Fruit fly (Drosophila melanogaster) whole organism, embryonic: Measurements from ENCODE around the gene CG32278.
A peak's percentile ranks its signal among the peaks of the same experiment; 100 is the strongest.

Source experiments
- Atf6 ChIP-seq: fragments of 200-800 bp; sonication (Bioruptor generic); IDR thresholded peaks from 2 replicates; pipeline ENCODE4 v1.3.6; 2022; ENCODE audit warnings: missing biosample characterization, missing genetic modification characterization
- Bgb ChIP-seq: fragments of 200-800 bp; sonication (Bioruptor generic); IDR thresholded peaks from 2 replicates; pipeline ENCODE4 v1.3.6; 2022; ENCODE audit warnings: missing biosample characterization, missing genetic modification characterization; ENCODE audit not compliant: partially characterized antibody
- Bteb2 ChIP-seq: fragments of 200-800 bp; sonication (Bioruptor generic); optimal IDR thresholded peaks from 2 replicates; lab custom pipeline; 2016; ENCODE audit warnings: missing biosample characterization, missing genetic modification characterization
- CG10654 ChIP-seq: fragments of 200-800 bp; sonication (Bioruptor generic); optimal IDR thresholded peaks from 2 replicates; lab custom pipeline; 2016; ENCODE audit warnings: missing biosample characterization, missing genetic modification characterization
- CG12391 ChIP-seq: fragments of 200-800 bp; sonication (Bioruptor generic); optimal IDR thresholded peaks from 3 replicates; lab custom pipeline; 2018; ENCODE audit warnings: missing biosample characterization, mild to moderate bottlenecking, missing genetic modification characterization, moderate library complexity
- CG13296 ChIP-seq: fragments of 200-800 bp; sonication (Bioruptor generic); optimal IDR thresholded peaks from 3 replicates; lab custom pipeline; 2018; ENCODE audit warnings: missing biosample characterization, mild to moderate bottlenecking, missing genetic modification characterization
- CG13424 ChIP-seq: fragments of 200-800 bp; sonication (Bioruptor generic); optimal IDR thresholded peaks from 2 replicates; lab custom pipeline; 2019; ENCODE audit warnings: missing biosample characterization, mild to moderate bottlenecking, missing genetic modification characterization, moderate library complexity
- CG14667 ChIP-seq: fragments of 200-800 bp; sonication (Bioruptor generic); IDR thresholded peaks from 2 replicates; pipeline ENCODE4 v1.3.6; 2022; ENCODE audit warnings: missing biosample characterization, missing genetic modification characterization
- CG14965 ChIP-seq: fragments of 200-800 bp; sonication (Bioruptor generic); optimal IDR thresholded peaks from 2 replicates; lab custom pipeline; 2016; ENCODE audit warnings: missing biosample characterization, missing genetic modification characterization, borderline replicate concordance
- CG17328 ChIP-seq: fragments of 200-800 bp; sonication (Bioruptor generic); IDR thresholded peaks from 2 replicates; pipeline ENCODE4 v1.3.6; 2022; ENCODE audit warnings: missing biosample characterization, missing genetic modification characterization
- CG2129 ChIP-seq: fragments of 200-800 bp; sonication (Bioruptor generic); IDR thresholded peaks from 2 replicates; pipeline ENCODE4 v1.3.6; 2022; ENCODE audit warnings: missing biosample characterization, missing genetic modification characterization; ENCODE audit not compliant: partially characterized antibody
- CG2199 ChIP-seq: fragments of 200-800 bp; sonication (Bioruptor generic); IDR thresholded peaks from 3 replicates; pipeline ENCODE4 v1.3.6; 2022; ENCODE audit warnings: missing biosample characterization, missing genetic modification characterization
- CG33557 ChIP-seq: fragments of 200-800 bp; sonication (Bioruptor generic); optimal IDR thresholded peaks from 2 replicates; lab custom pipeline; 2019; ENCODE audit warnings: missing biosample characterization, mild to moderate bottlenecking, missing genetic modification characterization, moderate library complexity
- CG4360 ChIP-seq: fragments of 200-800 bp; sonication (Bioruptor generic); IDR thresholded peaks from 2 replicates; pipeline ENCODE4 v1.3.6; 2022; ENCODE audit warnings: missing biosample characterization, missing genetic modification characterization
- CG43689 ChIP-seq: fragments of 200-800 bp; sonication (Bioruptor generic); IDR thresholded peaks from 2 replicates; pipeline ENCODE4 v1.3.6; 2022; ENCODE audit warnings: missing biosample characterization, missing genetic modification characterization
- CG4617 ChIP-seq: fragments of 200-800 bp; sonication (Bioruptor generic); optimal IDR thresholded peaks from 3 replicates; lab custom pipeline; 2016; ENCODE audit warnings: missing biosample characterization, missing genetic modification characterization, borderline replicate concordance
- CG5180 ChIP-seq: fragments of 200-800 bp; sonication (Bioruptor generic); optimal IDR thresholded peaks from 3 replicates; lab custom pipeline; 2017; ENCODE audit warnings: missing biosample characterization, missing genetic modification characterization, mild to moderate bottlenecking, moderate library complexity, missing genetic modification reagents
- CG6254 ChIP-seq: fragments of 200-800 bp; sonication (Bioruptor generic); optimal IDR thresholded peaks from 3 replicates; lab custom pipeline; 2017; ENCODE audit warnings: mild to moderate bottlenecking, missing biosample characterization, missing genetic modification reagents, missing genetic modification characterization
- CG7556 ChIP-seq: fragments of 200-800 bp; sonication (Bioruptor generic); optimal IDR thresholded peaks from 2 replicates; lab custom pipeline; 2017; ENCODE audit warnings: missing biosample characterization, mild to moderate bottlenecking, missing genetic modification characterization
- CG8478 ChIP-seq: fragments of >200 bp; optimal IDR thresholded peaks from 2 replicates; lab custom pipeline; 2018
- CHES-1-like ChIP-seq: fragments of 200-800 bp; sonication (Bioruptor generic); optimal IDR thresholded peaks from 2 replicates; lab custom pipeline; 2016; ENCODE audit warnings: missing biosample characterization, missing genetic modification characterization
- CTCF ChIP-seq: fragments of 200-800 bp; sonication (Bioruptor generic); optimal IDR thresholded peaks from 2 replicates; lab custom pipeline; 2017; ENCODE audit warnings: missing biosample characterization, mild to moderate bottlenecking, missing genetic modification characterization, moderate library complexity
- D ChIP-seq, 2 experiments: fragments of 200-800 bp in 1 of 2; fragments of >200 bp in 1 of 2; sonication (Bioruptor generic) in 1 of 2; optimal IDR thresholded peaks; 2 replicates in 1 of 2; 3 replicates in 1 of 2; lab custom pipeline; 2017; ENCODE audit warnings: mild to moderate bottlenecking in 1 of 2, missing biosample characterization in 1 of 2, missing genetic modification characterization in 1 of 2, missing genetic modification reagents in 1 of 2
- Gsc ChIP-seq: fragments of 200-800 bp; sonication (Bioruptor generic); IDR thresholded peaks from 2 replicates; pipeline ENCODE4 v1.3.6; 2022; ENCODE audit warnings: missing biosample characterization, missing genetic modification characterization
- H2.0 ChIP-seq: fragments of 200-800 bp; sonication (Bioruptor generic); IDR thresholded peaks from 2 replicates; pipeline ENCODE4 v1.3.6; 2022; ENCODE audit warnings: missing biosample characterization, missing genetic modification characterization
- HHEX ChIP-seq: fragments of 200-800 bp; sonication (Bioruptor generic); optimal IDR thresholded peaks from 3 replicates; lab custom pipeline; 2017; ENCODE audit warnings: missing biosample characterization, mild to moderate bottlenecking, missing genetic modification characterization, missing genetic modification reagents
- HLHmδ ChIP-seq: fragments of 200-800 bp; sonication (Bioruptor generic); optimal IDR thresholded peaks from 2 replicates; lab custom pipeline; 2018; ENCODE audit warnings: missing biosample characterization, mild to moderate bottlenecking, missing genetic modification characterization, moderate library complexity
- Hand ChIP-seq: fragments of 200-800 bp; sonication (Bioruptor generic); optimal IDR thresholded peaks from 2 replicates; lab custom pipeline; 2017; ENCODE audit warnings: mild to moderate bottlenecking, missing biosample characterization, missing genetic modification reagents, missing genetic modification characterization
- MESR4 ChIP-seq: fragments of 200-800 bp; sonication (Bioruptor generic); optimal IDR thresholded peaks from 2 replicates; lab custom pipeline; 2018; ENCODE audit warnings: missing biosample characterization, mild to moderate bottlenecking, missing genetic modification characterization, moderate library complexity
- NK7.1 ChIP-seq: fragments of 200-800 bp; sonication (Bioruptor generic); optimal IDR thresholded peaks from 3 replicates; lab custom pipeline; 2016; ENCODE audit warnings: missing biosample characterization, missing genetic modification characterization
- Pdp1 ChIP-seq, 2 experiments: fragments of 200-800 bp; sonication (Bioruptor generic); optimal IDR thresholded peaks; 3 replicates each; lab custom pipeline; 2016; ENCODE audit warnings: missing biosample characterization in 2 of 2, missing genetic modification characterization in 2 of 2, mild to moderate bottlenecking in 1 of 2, moderate library complexity in 1 of 2
- Rx ChIP-seq: fragments of 200-800 bp; sonication (Bioruptor generic); IDR thresholded peaks from 2 replicates; pipeline ENCODE4 v1.3.6; 2022; ENCODE audit warnings: missing biosample characterization, missing genetic modification characterization
- Sox100B ChIP-seq: fragments of 200-800 bp; sonication (Bioruptor generic); optimal IDR thresholded peaks from 3 replicates; lab custom pipeline; 2018; ENCODE audit warnings: missing biosample characterization, mild to moderate bottlenecking, missing genetic modification characterization
- ash1 ChIP-seq: fragments of 200-800 bp; sonication (Bioruptor generic); optimal IDR thresholded peaks from 2 replicates; lab custom pipeline; 2018; ENCODE audit warnings: missing biosample characterization, mild to moderate bottlenecking, missing genetic modification characterization
- az2 ChIP-seq: fragments of 200-800 bp; sonication (Bioruptor generic); optimal IDR thresholded peaks from 3 replicates; lab custom pipeline; 2016; ENCODE audit warnings: missing biosample characterization, missing genetic modification characterization
- cas ChIP-seq: fragments of 200-800 bp; sonication (Bioruptor generic); IDR thresholded peaks from 2 replicates; pipeline ENCODE4 v1.3.6; 2022; ENCODE audit warnings: missing biosample characterization, missing genetic modification characterization
- gcm2 ChIP-seq: fragments of 200-800 bp; sonication (Bioruptor generic); optimal IDR thresholded peaks from 2 replicates; lab custom pipeline; 2016; ENCODE audit warnings: missing biosample characterization, missing genetic modification characterization
- lbe ChIP-seq: fragments of 200-800 bp; sonication (Bioruptor generic); optimal IDR thresholded peaks from 2 replicates; lab custom pipeline; 2016; ENCODE audit warnings: missing biosample characterization, mild to moderate bottlenecking, missing genetic modification characterization
- lilli ChIP-seq: fragments of 200-800 bp; sonication (Bioruptor generic); optimal IDR thresholded peaks from 3 replicates; lab custom pipeline; 2016; ENCODE audit warnings: missing biosample characterization, missing genetic modification characterization
- luna ChIP-seq: fragments of 200-800 bp; sonication (Bioruptor generic); optimal IDR thresholded peaks from 2 replicates; lab custom pipeline; 2016; ENCODE audit warnings: missing biosample characterization, missing genetic modification characterization
- onecut ChIP-seq: fragments of 200-800 bp; sonication (Bioruptor generic); IDR thresholded peaks from 2 replicates; pipeline ENCODE4 v1.3.6; 2022; ENCODE audit warnings: missing biosample characterization, missing genetic modification characterization
- org-1 ChIP-seq: fragments of 200-800 bp; sonication (Bioruptor generic); optimal IDR thresholded peaks from 2 replicates; lab custom pipeline; 2017; ENCODE audit warnings: missing biosample characterization, missing genetic modification characterization
- pb ChIP-seq: fragments of 200-800 bp; sonication (Bioruptor generic); optimal IDR thresholded peaks from 3 replicates; lab custom pipeline; 2016; ENCODE audit warnings: missing biosample characterization, missing genetic modification characterization
- row ChIP-seq: fragments of 200-800 bp; sonication (Bioruptor generic); IDR thresholded peaks from 3 replicates; pipeline ENCODE4 v1.3.6; 2022; ENCODE audit warnings: missing biosample characterization, missing genetic modification characterization
- shn ChIP-seq: fragments of 200-800 bp; sonication (Bioruptor generic); optimal IDR thresholded peaks from 3 replicates; lab custom pipeline; 2016; ENCODE audit warnings: missing biosample characterization, missing genetic modification characterization
- sima ChIP-seq: fragments of 200-800 bp; sonication (Bioruptor generic); optimal IDR thresholded peaks from 2 replicates; lab custom pipeline; 2016; ENCODE audit warnings: missing biosample characterization, missing genetic modification characterization
- slbo ChIP-seq: fragments of 200-800 bp; sonication (Bioruptor generic); IDR thresholded peaks from 2 replicates; pipeline ENCODE4 v1.3.6; 2022; ENCODE audit warnings: missing biosample characterization, missing genetic modification characterization
- tna ChIP-seq: fragments of 200-800 bp; sonication (Bioruptor generic); IDR thresholded peaks from 2 replicates; pipeline ENCODE4 v1.3.6; 2022; ENCODE audit warnings: missing biosample characterization, missing genetic modification characterization; ENCODE audit not compliant: partially characterized antibody
- trem ChIP-seq: fragments of 200-800 bp; optimal IDR thresholded peaks from 3 replicates; lab custom pipeline; 2019; ENCODE audit warnings: missing biosample characterization, mild to moderate bottlenecking, missing genetic modification characterization, moderate library complexity
- vfl ChIP-seq: fragments of 200-800 bp; sonication (Bioruptor generic); optimal IDR thresholded peaks from 2 replicates; lab custom pipeline; 2016; ENCODE audit warnings: missing biosample characterization, missing genetic modification characterization
- vnd ChIP-seq: fragments of 200-800 bp; sonication (Bioruptor generic); IDR thresholded peaks from 3 replicates; pipeline ENCODE4 v1.3.6; 2022; ENCODE audit warnings: missing biosample characterization, missing genetic modification characterization; ENCODE audit not compliant: partially characterized antibody

CG32278 gene

DNA sequence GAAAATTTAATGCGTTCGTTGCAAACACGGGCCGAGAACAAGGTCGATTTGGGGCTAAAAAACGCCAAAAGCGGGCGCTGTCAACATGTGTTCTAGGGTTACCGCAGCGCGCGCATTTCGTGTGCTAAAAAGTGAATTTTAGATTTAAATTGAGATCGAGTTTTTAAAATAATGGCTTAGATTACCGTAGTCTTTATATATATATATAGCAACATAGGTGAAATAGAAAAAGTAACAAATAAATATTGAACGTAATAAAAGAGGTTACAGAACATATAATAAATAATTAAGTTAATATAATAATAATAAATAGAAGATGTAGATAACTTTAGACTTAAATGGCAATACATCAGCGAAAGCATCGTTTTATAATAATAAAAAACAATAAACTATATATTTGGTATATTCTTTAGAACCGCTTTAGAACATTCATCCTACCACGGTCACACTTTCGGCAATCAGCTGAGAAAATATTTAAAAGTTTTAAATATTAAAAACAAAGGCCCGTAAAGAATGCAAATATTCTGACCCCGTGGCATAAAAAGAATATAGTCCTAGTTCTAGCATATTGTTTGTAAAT, 25.6 kb upstream of the CG32278 start, which contains the start of the genes CG11537 and Alg2 (continued):
- TF ChIP-seq CG43689 (GFP tag; lab: Robert Waterston, UW) (no peak), HHEX (GFP tag; lab: Kevin White, UChicago) (peak; percentile 12), CG4617 (GFP tag; lab: Kevin White, UChicago) (no peak), D (optimal IDR thresholded peaks at IDR 0.05; lab: Kevin White, UChicago) (no peak), D (GFP tag; optimal IDR thresholded peaks at IDR 0.05; lab: Kevin White, UChicago) (no peak), lbe (GFP tag; lab: Kevin White, UChicago) (no peak), Pdp1 (GFP tag; optimal IDR thresholded peaks at IDR 0.05; lab: Kevin White, UChicago) (peak in 1 of 2 experiments; percentile 19), Bteb2 (GFP tag; lab: Kevin White, UChicago) (no peak), sima (no peak), CG33557 (GFP tag; lab: Kevin White, UChicago) (no peak), CG2199 (GFP tag; lab: Robert Waterston, UW) (no peak), CG13424 (tag; lab: Kevin White, UChicago) (peak; percentile 24), CG6254 (GFP tag; lab: Kevin White, UChicago) (no peak), CG4360 (GFP tag; lab: Robert Waterston, UW) (no peak), pb (GFP tag; lab: Kevin White, UChicago) (no peak), CG5180 (GFP tag; lab: Kevin White, UChicago) (no peak), CHES-1-like (GFP tag; lab: Kevin White, UChicago) (no peak), lilli (GFP tag; lab: Kevin White, UChicago) (peak; percentile 38), H2.0 (GFP tag; lab: Robert Waterston, UW) (0 out of 2 replicates have a peak, but pooled peaks have one; percentile 7), vnd (GFP tag; lab: Robert Waterston, UW) (no peak), Atf6 (0 out of 2 replicates have a peak, but pooled peaks have one; percentile 32), org-1 (GFP tag; lab: Kevin White, UChicago) (no peak), tna (GFP tag; lab: Robert Waterston, UW) (no peak), luna (no peak), CG10654 (GFP tag; lab: Kevin White, UChicago) (no peak), Gsc (GFP tag; lab: Robert Waterston, UW) (no peak), CG12391 (tag; lab: Kevin White, UChicago) (peak; percentile 47), onecut (GFP tag; lab: Robert Waterston, UW) (no peak), Bgb (no peak), Sox100B (GFP tag; lab: Kevin White, UChicago) (no peak), CG7556 (GFP tag; lab: Kevin White, UChicago) (no peak), Hand (GFP tag; lab: Kevin White, UChicago) (no peak), gcm2 (no peak), slbo (GFP tag; lab: Robert Waterston, UW) (peak; percentile 75), CG8478 (lab: Kevin White, UChicago) (no peak), HLHmδ (GFP tag; lab: Kevin White, UChicago) (no peak), ash1 (GFP tag; lab: Kevin White, UChicago) (no peak), Rx (no peak), vfl (no peak), CTCF (GFP tag; lab: Kevin White, UChicago) (no peak), cas (GFP tag; lab: Robert Waterston, UW) (no peak), row (GFP tag; lab: Robert Waterston, UW) (peak; percentile 62; the same call in 2 of the 3 replicates), MESR4 (no peak), NK7.1 (GFP tag; lab: Kevin White, UChicago) (no peak), CG14667 (GFP tag; lab: Robert Waterston, UW) (no peak), shn (no peak), CG14965 (GFP tag; lab: Kevin White, UChicago) (no peak), CG2129 (no peak), trem (tag; lab: Kevin White, UChicago) (peak; percentile 81), az2 (GFP tag; lab: Kevin White, UChicago) (peak; percentile 13), CG17328 (GFP tag; lab: Robert Waterston, UW) (no peak), CG13296 (no peak)
